Fruit fly (Drosophila melanogaster) whole organism, wandering third instar larva: ENCODE measurements around the gene Ptpmeg2.
A peak's percentile ranks its signal among the peaks of the same experiment; 100 is the strongest.

Source experiments
- OdsH ChIP-seq: fragments of 200-800 bp; sonication (Bioruptor generic); optimal IDR thresholded peaks from 2 replicates; lab custom pipeline; 2016; ENCODE audit warnings: missing biosample characterization, mild to moderate bottlenecking, missing genetic modification characterization
- psq ChIP-seq: fragments of 200-800 bp; sonication (Bioruptor generic); optimal IDR thresholded peaks from 3 replicates; lab custom pipeline; 2017; ENCODE audit warnings: missing biosample characterization, mild to moderate bottlenecking, missing genetic modification characterization, moderate library complexity

- TF ChIP-seq OdsH = peak; percentile 98
- TF ChIP-seq psq (GFP tag; lab: Kevin White, UChicago) = peak; percentile 96
These were observed 12.9 kb downstream of the Ptpmeg2 start for dm6 chrX:9646022-9646421.
